In the genomic region with DNA sequence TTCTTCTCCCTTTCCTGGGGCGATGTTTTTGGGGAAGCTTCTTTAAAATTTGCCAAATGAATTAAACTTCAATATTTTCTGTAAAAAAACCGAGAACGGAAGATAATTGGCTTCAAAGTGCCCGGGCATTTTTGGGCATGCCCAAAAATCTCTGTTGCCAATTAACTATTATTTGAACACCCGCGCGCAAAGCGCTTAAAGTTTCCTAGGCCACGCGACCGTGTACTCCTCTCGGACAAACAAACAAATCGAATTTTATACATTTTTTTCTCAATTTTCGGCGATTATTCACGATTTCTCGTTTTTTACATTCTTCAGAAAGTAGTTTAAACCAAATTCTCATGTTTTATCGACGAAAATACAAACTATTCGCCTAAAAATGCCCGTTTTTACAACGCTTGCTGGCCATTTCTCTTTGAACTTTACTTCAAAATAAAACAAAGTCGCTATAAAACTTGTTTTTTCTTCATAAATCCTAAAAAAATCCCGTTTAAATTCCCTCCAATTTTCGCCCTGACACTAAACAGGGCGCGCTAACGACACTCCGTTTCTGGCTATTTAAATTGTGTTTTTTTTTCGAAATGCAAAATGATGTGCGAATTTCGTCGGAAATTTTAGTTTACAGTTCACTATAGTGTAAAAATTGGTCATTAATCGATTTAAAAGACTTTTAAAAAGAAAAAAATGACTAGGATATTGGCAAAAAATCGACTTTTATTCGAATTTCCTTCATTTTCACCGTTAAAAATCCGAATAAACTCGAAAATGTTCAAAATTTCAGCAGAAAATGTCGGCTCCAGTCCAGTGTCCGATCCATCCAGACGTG, we compare ENCODE assay signal across 1 worm cellular context.
TF ChIP-seq lines count a peak whose summit lies in the region.

A gene (plus strand): TSS at position 776 of the 826 bp plus-strand sequence.

TF ChIP-seq in whole organism, L1 larva, 84 proteins besides CTCF, POLR2A, EP300 and RAD21 (continued from another document):
- TF ChIP-seq unc-30 (tag; optimal IDR thresholded peaks at IDR 0.05; lab: Kevin White, UChicago) (no peak), pax-3 (tag; optimal IDR thresholded peaks at IDR 0.05; lab: Kevin White, UChicago) (no peak), nhr-90 (tag; optimal IDR thresholded peaks at IDR 0.05; lab: Kevin White, UChicago; ENCODE audit: poor library complexity) (peak; percentile 33), efl-3 (GFP tag; optimal IDR thresholded peaks at IDR 0.05; lab: Kevin White, UChicago) (no peak), Y116A8C.19 (tag; optimal IDR thresholded peaks at IDR 0.05; lab: Kevin White, UChicago; ENCODE audit: borderline replicate concordance) (no peak), snu-23 (GFP tag; optimal IDR thresholded peaks at IDR 0.05; lab: Kevin White, UChicago) (peak; percentile 70), lin-35 (GFP tag; optimal IDR thresholded peaks at IDR 0.05; lab: Kevin White, UChicago) (peak; percentile 95 to 98), mep-1 (tag; optimal IDR thresholded peaks at IDR 0.05; lab: Kevin White, UChicago) (peak; percentile 55), sptf-1 (tag; optimal IDR thresholded peaks at IDR 0.05; lab: Kevin White, UChicago) (no peak), aly-2 (tag; optimal IDR thresholded peaks at IDR 0.05; lab: Kevin White, UChicago) (peak; percentile 58), efl-1 (optimal IDR thresholded peaks at IDR 0.05; lab: Kevin White, UChicago) (peak; percentile 46 to 95), efl-1 (GFP tag; optimal IDR thresholded peaks at IDR 0.05 in 1 of 2; lab: Kevin White, UChicago) (peak; percentile 97 to 99), C34B4.2 (tag; optimal IDR thresholded peaks at IDR 0.05; lab: Kevin White, UChicago) (no peak), sup-37 (GFP tag; optimal IDR thresholded peaks at IDR 0.05; lab: Kevin White, UChicago) (no peak), F16B12.6 (tag; optimal IDR thresholded peaks at IDR 0.05; lab: Kevin White, UChicago) (peak; percentile 63), egl-27 (tag; optimal IDR thresholded peaks at IDR 0.05; lab: Kevin White, UChicago) (no peak), ceh-8 (GFP tag; optimal IDR thresholded peaks at IDR 0.05; lab: Kevin White, UChicago) (no peak), skn-1 (tag; optimal IDR thresholded peaks at IDR 0.05; lab: Kevin White, UChicago) (peak; percentile 59), mdl-1 (tag; optimal IDR thresholded peaks at IDR 0.05; lab: Kevin White, UChicago) (peak in 1 of 2 experiments; percentile 43), tbx-2 (tag; optimal IDR thresholded peaks at IDR 0.05; lab: Kevin White, UChicago) (peak; percentile 48), hpl-2 (GFP tag; optimal IDR thresholded peaks at IDR 0.05; lab: Kevin White, UChicago) (no peak), egl-13 (tag; optimal IDR thresholded peaks at IDR 0.05; lab: Kevin White, UChicago) (peak; percentile 8), C04F5.9 (tag; optimal IDR thresholded peaks at IDR 0.05; lab: Kevin White, UChicago) (no peak), ceh-63 (GFP tag; optimal IDR thresholded peaks at IDR 0.05; lab: Kevin White, UChicago) (no peak), lin-15B (tag; optimal IDR thresholded peaks at IDR 0.05; lab: Kevin White, UChicago) (peak; percentile 26), nhr-84 (tag; optimal IDR thresholded peaks at IDR 0.05; lab: Kevin White, UChicago) (no peak), ceh-88 (GFP tag; IDR thresholded peaks at IDR 0.05; lab: Robert Waterston, UW) (no peak), dsc-1 (tag; optimal IDR thresholded peaks at IDR 0.05; lab: Kevin White, UChicago) (peak; percentile 64), ceh-82 (tag; optimal IDR thresholded peaks at IDR 0.05; lab: Kevin White, UChicago) (peak; percentile 31 to 53 (median 51)), nhr-47 (tag; optimal IDR thresholded peaks at IDR 0.05; lab: Kevin White, UChicago) (peak; percentile 61), unc-130 (tag; optimal IDR thresholded peaks at IDR 0.05; lab: Kevin White, UChicago) (no peak), nhr-76 (tag; optimal IDR thresholded peaks at IDR 0.05; lab: Kevin White, UChicago) (no peak), fkh-8 (tag; optimal IDR thresholded peaks at IDR 0.05; lab: Kevin White, UChicago) (peak; percentile 28), nhr-85 (tag; lab: Kevin White, UChicago) (peak; percentile 70), mab-9 (GFP tag; IDR thresholded peaks at IDR 0.05; lab: Robert Waterston, UW) (no peak), isw-1 (GFP tag; IDR thresholded peaks at IDR 0.05; lab: Robert Waterston, UW) (peak; percentile 15; the same call in 1 of the 2 replicates), fkh-10 (GFP tag; optimal IDR thresholded peaks at IDR 0.05; lab: Kevin White, UChicago) (no peak), aha-1 (tag; optimal IDR thresholded peaks at IDR 0.05; lab: Kevin White, UChicago) (no peak), nhr-28 (tag; optimal IDR thresholded peaks at IDR 0.05; lab: Kevin White, UChicago) (no peak), tlp-1 (tag; optimal IDR thresholded peaks at IDR 0.05; lab: Kevin White, UChicago) (no peak), mef-2 (tag; optimal IDR thresholded peaks at IDR 0.05; lab: Kevin White, UChicago) (no peak), snpc-4 (tag; optimal IDR thresholded peaks at IDR 0.05; lab: Kevin White, UChicago) (no peak), hlh-4 (tag; optimal IDR thresholded peaks at IDR 0.05; lab: Kevin White, UChicago) (no peak), hlh-17 (GFP tag; optimal IDR thresholded peaks at IDR 0.05; lab: Kevin White, UChicago; ENCODE audit: borderline replicate concordance) (no peak), grh-1 (GFP tag; IDR thresholded peaks at IDR 0.05; lab: Robert Waterston, UW) (no peak), pqm-1 (tag; optimal IDR thresholded peaks at IDR 0.05; lab: Kevin White, UChicago) (no peak), nhr-77 (tag; optimal IDR thresholded peaks at IDR 0.05; lab: Kevin White, UChicago) (no peak), nhr-11 (tag; optimal IDR thresholded peaks at IDR 0.05; lab: Kevin White, UChicago) (no peak), xbp-1 (tag; optimal IDR thresholded peaks at IDR 0.05; lab: Kevin White, UChicago) (peak; percentile 52), fos-1 (tag; optimal IDR thresholded peaks at IDR 0.05; lab: Kevin White, UChicago) (peak; percentile 51), fkh-4 (tag; optimal IDR thresholded peaks at IDR 0.05; lab: Kevin White, UChicago; ENCODE audit: borderline replicate concordance) (peak; percentile 27), vab-15 (tag; optimal IDR thresholded peaks at IDR 0.05; lab: Kevin White, UChicago) (no peak), nhr-12 (tag; optimal IDR thresholded peaks at IDR 0.05; lab: Kevin White, UChicago) (no peak), lin-13 (GFP tag; optimal IDR thresholded peaks at IDR 0.05; lab: Kevin White, UChicago) (no peak), lin-14 (GFP tag; optimal IDR thresholded peaks at IDR 0.05; lab: Kevin White, UChicago) (no peak), ztf-11 (tag; optimal IDR thresholded peaks at IDR 0.05; lab: Kevin White, UChicago) (no peak), ces-1 (GFP tag; optimal IDR thresholded peaks at IDR 0.05; lab: Kevin White, UChicago) (no peak), unc-62 (GFP tag; optimal IDR thresholded peaks at IDR 0.05; lab: Kevin White, UChicago) (no peak), dpl-1 (GFP tag; optimal IDR thresholded peaks at IDR 0.05; lab: Kevin White, UChicago) (peak; percentile 91 to 97 (median 96)), nhr-19 (GFP tag; conservative IDR thresholded peaks at IDR 0.05; lab: Robert Waterston, UW) (peak; percentile 27; the same call in 1 of the 2 replicates), elt-3 (tag; optimal IDR thresholded peaks at IDR 0.05; lab: Kevin White, UChicago) (peak in 2 of 6 experiments; percentile 11 to 19), alr-1 (tag; optimal IDR thresholded peaks at IDR 0.05; lab: Kevin White, UChicago; ENCODE audit: borderline replicate concordance) (no peak), C16A3.4 (tag; optimal IDR thresholded peaks at IDR 0.05; lab: Kevin White, UChicago) (peak; percentile 32), rnt-1 (tag; optimal IDR thresholded peaks at IDR 0.05; lab: Kevin White, UChicago) (peak; percentile 54), irx-1 (tag; optimal IDR thresholded peaks at IDR 0.05; lab: Kevin White, UChicago) (peak; percentile 68), unc-86 (tag; optimal IDR thresholded peaks at IDR 0.05; lab: Kevin White, UChicago) (peak; percentile 38), nhr-71 (tag; optimal IDR thresholded peaks at IDR 0.05; lab: Kevin White, UChicago) (peak; percentile 74), unc-98 (GFP tag; IDR thresholded peaks at IDR 0.05; lab: Robert Waterston, UW) (0 out of 2 replicates have a peak, but pooled peaks have one; percentile 32), zip-4 (GFP tag; optimal IDR thresholded peaks at IDR 0.05; lab: Kevin White, UChicago) (no peak)
